Worm (Caenorhabditis elegans) whole organism, young adult: ENCODE data around the gene F25B4.8.

Experiments used
- T07F8.4 ChIP-seq: sonication (generic microtip); optimal IDR thresholded peaks from 2 replicates; lab custom pipeline; 2016; ENCODE audit warnings: mild to moderate bottlenecking, missing genetic modification characterization, moderate library complexity, missing compliant biosample characterization
- egl-18 ChIP-seq: fragments of 200-800 bp; sonication (Bioruptor generic); IDR thresholded peaks from 2 replicates; pipeline ENCODE4 v1.3.6; 2022; ENCODE audit warnings: missing genetic modification reagents, missing genetic modification characterization, missing compliant biosample characterization
- nhr-179 ChIP-seq: sonication (generic microtip); optimal IDR thresholded peaks from 2 replicates; lab custom pipeline; 2016; ENCODE audit warnings: mild to moderate bottlenecking, missing genetic modification characterization, missing compliant biosample characterization
- pha-4 ChIP-seq: fragments of 150-350 bp; sonication (generic microtip); optimal IDR thresholded peaks from 2 replicates; lab custom pipeline; 2014; ENCODE audit warnings: missing biosample characterization, missing genetic modification reagents, missing genetic modification characterization
- rcor-1 ChIP-seq: fragments of 200-800 bp; sonication (Bioruptor generic); IDR thresholded peaks from 2 replicates; pipeline ENCODE4 v1.3.6; 2022; ENCODE audit warnings: missing genetic modification reagents, missing genetic modification characterization, missing compliant biosample characterization
- snpc-4 ChIP-seq, 5 experiments: fragments of 150-350 bp in 1 of 5; sonication (generic microtip) in 4 of 5; optimal IDR thresholded peaks; 2 replicates each; lab custom pipeline; 2014 to 2018; ENCODE audit warnings: missing genetic modification characterization in 5 of 5, missing biosample characterization in 3 of 5, antibody characterized with exemption in 2 of 5, mild to moderate bottlenecking in 2 of 5, missing compliant biosample characterization in 2 of 5, missing genotype in 2 of 5, moderate library complexity in 2 of 5, missing genetic modification reagents in 1 of 5

DNA sequence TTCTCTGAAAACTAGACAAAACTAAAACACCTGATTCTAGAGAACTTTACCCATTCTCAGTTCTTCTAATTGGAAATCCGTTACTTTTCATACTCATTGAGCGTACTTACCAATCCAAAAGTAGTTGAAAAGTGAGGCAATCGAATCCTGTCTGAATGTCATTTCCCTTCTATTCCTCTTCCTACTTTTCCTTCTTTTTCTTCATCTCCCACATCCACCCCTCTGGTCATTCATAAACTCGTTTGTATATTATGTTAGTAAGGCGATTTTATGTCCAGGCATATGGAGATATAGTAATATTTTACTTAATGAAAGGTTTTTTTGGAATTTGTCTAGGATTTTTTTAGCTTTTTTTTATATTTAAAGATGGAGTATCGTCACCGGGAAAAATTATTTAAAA is 16.8 kb upstream of the F25B4.8 start:
- TF ChIP-seq rcor-1 (GFP tag; lab: Robert Waterston, UW), result no peak
- no peak for TF ChIP-seq T07F8.4 (tag; lab: Kevin White, UChicago)
- TF ChIP-seq pha-4 (tag; lab: Kevin White, UChicago), result no peak
- no peak for TF ChIP-seq egl-18 (GFP tag; lab: Robert Waterston, UW)
- TF ChIP-seq nhr-179 (tag; lab: Kevin White, UChicago), result no peak
- TF ChIP-seq snpc-4 (GFP tag; optimal IDR thresholded peaks at IDR 0.05; lab: Kevin White, UChicago), result no peak
- TF ChIP-seq snpc-4 (tag; optimal IDR thresholded peaks at IDR 0.05; lab: Kevin White, UChicago), result no peak
